Worm (Caenorhabditis elegans): ENCODE measurements around the gene Y39A1A.22.

- TF ChIP-seq ceh-13 (GFP tag; optimal IDR thresholded peaks at IDR 0.05) (no peak), scrt-1 (GFP tag; IDR thresholded peaks at IDR 0.05) (no peak), B0310.2 (tag; optimal IDR thresholded peaks at IDR 0.05) (no peak), tbx-37 (GFP tag; conservative IDR thresholded peaks at IDR 0.05) (no peak), F13C5.2 (tag; optimal IDR thresholded peaks at IDR 0.05) (no peak), aly-1 (tag; optimal IDR thresholded peaks at IDR 0.05) (no peak), flt-1 (GFP tag; IDR thresholded peaks at IDR 0.05) (no peak), hmg-4 (GFP tag; optimal IDR thresholded peaks at IDR 0.05) (no peak), ama-1 (optimal IDR thresholded peaks at IDR 0.05) (no peak), pes-1 (GFP tag; IDR thresholded peaks at IDR 0.05) (0 out of 2 replicates have a peak, but pooled peaks have one; percentile 19), hnd-1 (tag; optimal IDR thresholded peaks at IDR 0.05) (no peak), hmbx-1 (tag; optimal IDR thresholded peaks at IDR 0.05) (no peak), ceh-36 (tag; optimal IDR thresholded peaks at IDR 0.05) (no peak), sea-1 (GFP tag; conservative IDR thresholded peaks at IDR 0.05) (no peak)
Measured at ce11 chrIII:10733300-10733699, 26.5 kb upstream of the Y39A1A.22 start.
